Worm (Caenorhabditis elegans): ENCODE measurements around the gene ltd-1.
A peak's percentile ranks its signal among the peaks of the same experiment; 100 is the strongest.

ce11 chrII:8086803-8087202, 5.8 kb downstream of the ltd-1 start, which contains the start of gene K02C4.3:
- TF ChIP-seq pha-4 (GFP tag; IDR thresholded peaks at IDR 0.05) = no peak
- peak; percentile 14 for TF ChIP-seq pha-4 (tag; optimal IDR thresholded peaks at IDR 0.05)
- TF ChIP-seq unc-130 (GFP tag; optimal IDR thresholded peaks at IDR 0.05) = no peak
- TF ChIP-seq F26F4.8 (GFP tag; conservative IDR thresholded peaks at IDR 0.05) = no peak
- no peak for TF ChIP-seq ZK337.2 (GFP tag; IDR thresholded peaks at IDR 0.05)
- peak; percentile 27 for TF ChIP-seq nhr-28 (tag; optimal IDR thresholded peaks at IDR 0.05)
